Fruit fly (Drosophila melanogaster) whole organism, embryonic: Measurements from ENCODE around the gene CG31459.

Experiments used
- Adf1 ChIP-seq: fragments of 200-800 bp; sonication (Bioruptor generic); IDR thresholded peaks from 2 replicates; pipeline ENCODE4 v1.3.6; 2022; ENCODE audit warnings: missing biosample characterization, missing genetic modification characterization
- B-H2 ChIP-seq: fragments of 200-800 bp; sonication (Bioruptor generic); optimal IDR thresholded peaks from 2 replicates; lab custom pipeline; 2018; ENCODE audit warnings: missing biosample characterization, mild to moderate bottlenecking, missing genetic modification characterization
- Bdp1 ChIP-seq: fragments of 200-800 bp; sonication (Bioruptor generic); optimal IDR thresholded peaks from 3 replicates; lab custom pipeline; 2016; ENCODE audit warnings: missing biosample characterization, missing genetic modification characterization
- CG11398 ChIP-seq: fragments of 200-800 bp; sonication (Bioruptor generic); optimal IDR thresholded peaks from 2 replicates; lab custom pipeline; 2016; ENCODE audit warnings: missing biosample characterization, missing genetic modification characterization
- CG12155 ChIP-seq: fragments of 200-800 bp; sonication (Bioruptor generic); optimal IDR thresholded peaks from 3 replicates; lab custom pipeline; 2016; ENCODE audit warnings: missing biosample characterization, missing genetic modification characterization
- CG12236 ChIP-seq: fragments of 200-800 bp; sonication (Bioruptor generic); optimal IDR thresholded peaks from 2 replicates; lab custom pipeline; 2016; ENCODE audit warnings: missing biosample characterization, missing genetic modification characterization
- CG1233 ChIP-seq: fragments of 200-800 bp; sonication (Bioruptor generic); optimal IDR thresholded peaks from 4 replicates; lab custom pipeline; 2018; ENCODE audit warnings: missing biosample characterization, mild to moderate bottlenecking, missing genetic modification characterization
- CG12769 ChIP-seq: fragments of 200-800 bp; sonication (Bioruptor generic); optimal IDR thresholded peaks from 2 replicates; lab custom pipeline; 2019; ENCODE audit warnings: missing biosample characterization, mild to moderate bottlenecking, missing genetic modification characterization, moderate library complexity
- CG13296 ChIP-seq: fragments of 200-800 bp; sonication (Bioruptor generic); optimal IDR thresholded peaks from 3 replicates; lab custom pipeline; 2018; ENCODE audit warnings: missing biosample characterization, mild to moderate bottlenecking, missing genetic modification characterization
- CG14710 ChIP-seq: fragments of 200-800 bp; sonication (Bioruptor generic); optimal IDR thresholded peaks from 3 replicates; lab custom pipeline; 2019; ENCODE audit warnings: missing biosample characterization, mild to moderate bottlenecking, missing genetic modification characterization, moderate library complexity
- CG15269 ChIP-seq: fragments of 200-800 bp; sonication (Bioruptor generic); optimal IDR thresholded peaks from 2 replicates; lab custom pipeline; 2018; ENCODE audit warnings: missing biosample characterization, mild to moderate bottlenecking, missing genetic modification characterization, moderate library complexity
- CG16813 ChIP-seq: fragments of 200-800 bp; sonication (Bioruptor generic); IDR thresholded peaks from 3 replicates; pipeline ENCODE4 v1.3.6; 2022; ENCODE audit warnings: missing biosample characterization, missing genetic modification characterization; ENCODE audit not compliant: partially characterized antibody
- CG34422 ChIP-seq: fragments of 200-800 bp; sonication (Bioruptor generic); IDR thresholded peaks from 3 replicates; pipeline ENCODE4 v1.3.6; 2022; ENCODE audit warnings: missing biosample characterization, missing genetic modification characterization
- CG3838 ChIP-seq: fragments of 200-800 bp; sonication (Bioruptor generic); optimal IDR thresholded peaks from 3 replicates; lab custom pipeline; 2016; ENCODE audit warnings: missing biosample characterization, missing genetic modification characterization
- CG3847 ChIP-seq: fragments of 200-800 bp; sonication (Bioruptor generic); IDR thresholded peaks from 2 replicates; pipeline ENCODE4 v1.3.6; 2022; ENCODE audit warnings: missing biosample characterization, missing genetic modification characterization
- CG4282 ChIP-seq: fragments of 200-800 bp; sonication (Bioruptor generic); optimal IDR thresholded peaks from 2 replicates; lab custom pipeline; 2016; ENCODE audit warnings: missing biosample characterization, missing genetic modification characterization
- CG4707 ChIP-seq: fragments of 200-800 bp; sonication (Bioruptor generic); optimal IDR thresholded peaks from 2 replicates; lab custom pipeline; 2018; ENCODE audit warnings: missing biosample characterization, mild to moderate bottlenecking, missing genetic modification characterization, moderate library complexity
- CG6689 ChIP-seq: fragments of 200-800 bp; sonication (Bioruptor generic); IDR thresholded peaks from 2 replicates; pipeline ENCODE4 v1.3.6; 2022; ENCODE audit warnings: missing biosample characterization, missing genetic modification characterization
- CG9609 ChIP-seq: fragments of 200-800 bp; sonication (Bioruptor generic); optimal IDR thresholded peaks from 3 replicates; lab custom pipeline; 2016; ENCODE audit warnings: missing biosample characterization, missing genetic modification characterization
- CG9876 ChIP-seq: fragments of 200-800 bp; sonication (Bioruptor generic); optimal IDR thresholded peaks from 2 replicates; lab custom pipeline; 2016; ENCODE audit warnings: missing biosample characterization, missing genetic modification characterization
- Camta ChIP-seq: fragments of 200-800 bp; sonication (Bioruptor generic); optimal IDR thresholded peaks from 2 replicates; lab custom pipeline; 2016; ENCODE audit warnings: missing biosample characterization, missing genetic modification characterization
- Dad ChIP-seq: fragments of 200-800 bp; sonication (Bioruptor generic); optimal IDR thresholded peaks from 3 replicates; lab custom pipeline; 2016; ENCODE audit warnings: missing biosample characterization, missing genetic modification characterization
- Dek ChIP-seq: fragments of 200-800 bp; sonication (Bioruptor generic); optimal IDR thresholded peaks from 3 replicates; lab custom pipeline; 2019; ENCODE audit warnings: missing biosample characterization, mild to moderate bottlenecking, missing genetic modification characterization, moderate library complexity
- Hr51 ChIP-seq, 2 experiments: fragments of 200-800 bp; sonication (Bioruptor generic); optimal IDR thresholded peaks; 2 replicates in 1 of 2; 3 replicates in 1 of 2; lab custom pipeline; 2016 to 2018; ENCODE audit warnings: missing biosample characterization in 2 of 2, missing genetic modification characterization in 2 of 2, mild to moderate bottlenecking in 1 of 2, moderate library complexity in 1 of 2
- Lhr ChIP-seq: fragments of 200-800 bp; sonication (Bioruptor generic); optimal IDR thresholded peaks from 3 replicates; lab custom pipeline; 2017; ENCODE audit warnings: mild to moderate bottlenecking, missing biosample characterization, missing genetic modification reagents, missing genetic modification characterization
- Lim3 ChIP-seq: fragments of 200-800 bp; sonication (Bioruptor generic); IDR thresholded peaks from 2 replicates; pipeline ENCODE4 v1.3.6; 2022; ENCODE audit warnings: missing biosample characterization, missing genetic modification characterization
- MESR4 ChIP-seq: fragments of 200-800 bp; sonication (Bioruptor generic); optimal IDR thresholded peaks from 2 replicates; lab custom pipeline; 2018; ENCODE audit warnings: missing biosample characterization, mild to moderate bottlenecking, missing genetic modification characterization, moderate library complexity
- Mad ChIP-seq: fragments of 200-800 bp; sonication (Bioruptor generic); optimal IDR thresholded peaks from 2 replicates; lab custom pipeline; 2016; ENCODE audit warnings: missing biosample characterization, missing genetic modification characterization
- Max ChIP-seq: fragments of 200-800 bp; sonication (Bioruptor generic); optimal IDR thresholded peaks from 2 replicates; lab custom pipeline; 2016; ENCODE audit warnings: missing biosample characterization, mild to moderate bottlenecking, missing genetic modification characterization
- Meics ChIP-seq: fragments of 200-800 bp; sonication (Bioruptor generic); optimal IDR thresholded peaks from 2 replicates; lab custom pipeline; 2017; ENCODE audit warnings: missing biosample characterization, mild to moderate bottlenecking, missing genetic modification characterization
- Optix ChIP-seq: fragments of 200-800 bp; sonication (Bioruptor generic); IDR thresholded peaks from 3 replicates; pipeline ENCODE4 v1.3.6; 2022; ENCODE audit warnings: missing biosample characterization, missing genetic modification characterization
- Usf ChIP-seq: fragments of 200-800 bp; sonication (Bioruptor generic); optimal IDR thresholded peaks from 2 replicates; lab custom pipeline; 2017; ENCODE audit warnings: missing genotype, missing biosample characterization, missing genetic modification characterization
- ab ChIP-seq: fragments of 200-800 bp; sonication (Bioruptor generic); optimal IDR thresholded peaks from 2 replicates; lab custom pipeline; 2016; ENCODE audit warnings: missing biosample characterization, missing genetic modification characterization
- crc ChIP-seq: fragments of 200-800 bp; sonication (Bioruptor generic); optimal IDR thresholded peaks from 2 replicates; lab custom pipeline; 2016; ENCODE audit warnings: missing biosample characterization, missing genetic modification characterization
- exex ChIP-seq: fragments of 200-800 bp; sonication (Bioruptor generic); optimal IDR thresholded peaks from 4 replicates; lab custom pipeline; 2018; ENCODE audit warnings: missing biosample characterization, mild to moderate bottlenecking, missing genetic modification characterization, moderate library complexity
- ham ChIP-seq: fragments of 200-800 bp; sonication (Bioruptor generic); IDR thresholded peaks from 2 replicates; pipeline ENCODE4 v1.3.6; 2022; ENCODE audit warnings: missing biosample characterization, missing genetic modification characterization
- hth ChIP-seq: fragments of >200 bp; optimal IDR thresholded peaks from 2 replicates; lab custom pipeline; 2017; ENCODE audit warnings: inconsistent platforms
- lmd ChIP-seq: fragments of 200-800 bp; sonication (Bioruptor generic); IDR thresholded peaks from 2 replicates; pipeline ENCODE4 v1.3.6; 2022; ENCODE audit warnings: missing biosample characterization, missing genetic modification characterization
- nmo ChIP-seq: fragments of 200-800 bp; sonication (Bioruptor generic); optimal IDR thresholded peaks from 2 replicates; lab custom pipeline; 2018; ENCODE audit warnings: missing biosample characterization, mild to moderate bottlenecking, missing genetic modification characterization, moderate library complexity
- org-1 ChIP-seq: fragments of 200-800 bp; sonication (Bioruptor generic); optimal IDR thresholded peaks from 2 replicates; lab custom pipeline; 2017; ENCODE audit warnings: missing biosample characterization, missing genetic modification characterization
- pros ChIP-seq: fragments of 200-800 bp; sonication (Bioruptor generic); optimal IDR thresholded peaks from 3 replicates; lab custom pipeline; 2019; ENCODE audit warnings: missing biosample characterization, mild to moderate bottlenecking, missing genetic modification characterization, moderate library complexity
- ranshi ChIP-seq: fragments of 200-800 bp; sonication (Bioruptor generic); IDR thresholded peaks from 2 replicates; pipeline ENCODE4 v1.3.6; 2022; ENCODE audit warnings: missing biosample characterization, missing genetic modification characterization
- repo ChIP-seq: fragments of 200-800 bp; sonication (Bioruptor generic); optimal IDR thresholded peaks from 2 replicates; lab custom pipeline; 2016; ENCODE audit warnings: missing biosample characterization, missing genetic modification characterization
- run ChIP-seq: fragments of 200-800 bp; sonication (Bioruptor generic); optimal IDR thresholded peaks from 3 replicates; lab custom pipeline; 2018; ENCODE audit warnings: missing biosample characterization, mild to moderate bottlenecking, missing genetic modification characterization
- salm ChIP-seq: fragments of 200-800 bp; sonication (Bioruptor generic); optimal IDR thresholded peaks from 2 replicates; lab custom pipeline; 2018; ENCODE audit warnings: missing biosample characterization, mild to moderate bottlenecking, missing genetic modification characterization
- shn ChIP-seq: fragments of 200-800 bp; sonication (Bioruptor generic); optimal IDR thresholded peaks from 3 replicates; lab custom pipeline; 2016; ENCODE audit warnings: missing biosample characterization, missing genetic modification characterization
- sqz ChIP-seq: fragments of 200-800 bp; sonication (Bioruptor generic); optimal IDR thresholded peaks from 3 replicates; lab custom pipeline; 2018; ENCODE audit warnings: missing biosample characterization, mild to moderate bottlenecking, missing genetic modification characterization
- sug ChIP-seq: fragments of 200-800 bp; optimal IDR thresholded peaks from 2 replicates; lab custom pipeline; 2019; ENCODE audit warnings: missing biosample characterization, mild to moderate bottlenecking, missing genetic modification characterization, moderate library complexity
- tna ChIP-seq: fragments of 200-800 bp; sonication (Bioruptor generic); IDR thresholded peaks from 2 replicates; pipeline ENCODE4 v1.3.6; 2022; ENCODE audit warnings: missing biosample characterization, missing genetic modification characterization; ENCODE audit not compliant: partially characterized antibody
- vfl ChIP-seq: fragments of 200-800 bp; sonication (Bioruptor generic); optimal IDR thresholded peaks from 2 replicates; lab custom pipeline; 2016; ENCODE audit warnings: missing biosample characterization, missing genetic modification characterization
- zen ChIP-seq: fragments of 200-800 bp; sonication (Bioruptor generic); optimal IDR thresholded peaks from 3 replicates; lab custom pipeline; 2018; ENCODE audit warnings: missing biosample characterization, mild to moderate bottlenecking, missing genetic modification characterization, moderate library complexity

Gene CG31459

dm6 chr3R:19836687-19837086 is 4.0 kb upstream of the CG31459 start, which contains the start of gene bnl (continued):
- peak; percentile 18 for TF ChIP-seq Dek (tag; lab: Kevin White, UChicago)
- TF ChIP-seq ranshi (GFP tag; lab: Robert Waterston, UW): peak; percentile 24; the same call in 1 of the 2 replicates
- TF ChIP-seq CG4707 (GFP tag; lab: Kevin White, UChicago): peak; percentile 38
- peak; percentile 8 for TF ChIP-seq CG11398 (GFP tag; lab: Kevin White, UChicago)
- peak; percentile 45 for TF ChIP-seq CG13296 (GFP tag; lab: Kevin White, UChicago)
- no peak for TF ChIP-seq CG9609
- TF ChIP-seq CG12155 (GFP tag; lab: Kevin White, UChicago): peak; percentile 11
- peak; percentile 60 for TF ChIP-seq B-H2 (GFP tag; lab: Kevin White, UChicago)
- TF ChIP-seq sug (tag; lab: Kevin White, UChicago): peak; percentile 62
- TF ChIP-seq Adf1 (GFP tag; lab: Robert Waterston, UW): peak; percentile 69
- peak; percentile 44 for TF ChIP-seq Meics (GFP tag; lab: Kevin White, UChicago)
- TF ChIP-seq salm (tag; lab: Kevin White, UChicago): peak; percentile 56
- TF ChIP-seq CG3838 (GFP tag; lab: Kevin White, UChicago): no peak
- no peak for TF ChIP-seq Lim3 (GFP tag; lab: Robert Waterston, UW)
- TF ChIP-seq run (tag; lab: Kevin White, UChicago): peak; percentile 36
- TF ChIP-seq CG4282 (GFP tag; lab: Kevin White, UChicago): peak; percentile 36
- TF ChIP-seq lmd (GFP tag; lab: Robert Waterston, UW): 0 out of 2 replicates have a peak, but pooled peaks have one; percentile 16
- no peak for TF ChIP-seq Lhr
- TF ChIP-seq Dad (GFP tag; lab: Kevin White, UChicago): peak; percentile 74
- no peak for TF ChIP-seq ab (GFP tag; lab: Kevin White, UChicago)
- peak; percentile 3 for TF ChIP-seq CG14710
- TF ChIP-seq Max (GFP tag; lab: Kevin White, UChicago): no peak
- TF ChIP-seq vfl (GFP tag; lab: Kevin White, UChicago): peak; percentile 32
- peak; percentile 45; the same call in 2 of the 3 replicates for TF ChIP-seq CG16813 (GFP tag; lab: Robert Waterston, UW)
- peak in 1 of 2 experiments; percentile 11 for TF ChIP-seq Hr51 (GFP tag; optimal IDR thresholded peaks at IDR 0.05; lab: Kevin White, UChicago)
- TF ChIP-seq CG12236 (GFP tag; lab: Kevin White, UChicago): no peak
- TF ChIP-seq CG12769 (tag; lab: Kevin White, UChicago): peak; percentile 86
- peak; percentile 44 for TF ChIP-seq repo (GFP tag; lab: Kevin White, UChicago)
- no peak; the same call in 2 of the 3 replicates for TF ChIP-seq CG34422 (GFP tag; lab: Robert Waterston, UW)
- peak; percentile 50 for TF ChIP-seq CG9876 (GFP tag; lab: Kevin White, UChicago)
- TF ChIP-seq tna (GFP tag; lab: Robert Waterston, UW): peak; percentile 60; the same call in 1 of the 2 replicates
- peak; percentile 40 for TF ChIP-seq shn (GFP tag; lab: Kevin White, UChicago)
- peak; percentile 20 for TF ChIP-seq CG1233 (GFP tag; lab: Kevin White, UChicago)
- TF ChIP-seq Optix: no peak
- peak; percentile 65 for TF ChIP-seq Mad (GFP tag; lab: Kevin White, UChicago)
- TF ChIP-seq hth: no peak
- peak; percentile 40 for TF ChIP-seq MESR4 (GFP tag; lab: Kevin White, UChicago)
- TF ChIP-seq Camta (GFP tag; lab: Kevin White, UChicago): no peak
- no peak for TF ChIP-seq CG6689 (GFP tag; lab: Robert Waterston, UW)
- peak; percentile 48 for TF ChIP-seq CG15269 (tag; lab: Kevin White, UChicago)
- peak; percentile 17 for TF ChIP-seq zen (tag; lab: Kevin White, UChicago)
- TF ChIP-seq exex (tag; lab: Kevin White, UChicago): peak; percentile 29
- peak; percentile 21 for TF ChIP-seq org-1
- TF ChIP-seq Bdp1 (GFP tag; lab: Kevin White, UChicago): peak; percentile 53
- peak; percentile 28; the same call in 1 of the 2 replicates for TF ChIP-seq CG3847 (GFP tag; lab: Robert Waterston, UW)
- no peak for TF ChIP-seq crc (GFP tag; lab: Kevin White, UChicago)
- TF ChIP-seq pros (GFP tag; lab: Kevin White, UChicago): peak; percentile 49
- TF ChIP-seq sqz: peak; percentile 9
- no peak for TF ChIP-seq ham (GFP tag; lab: Robert Waterston, UW)
- peak; percentile 11 for TF ChIP-seq nmo (GFP tag; lab: Kevin White, UChicago)
- TF ChIP-seq Usf: no peak
